Fruit fly (Drosophila melanogaster) whole organism, embryonic: ENCODE measurements around the gene ppk23.

Experiments used
- Asciz ChIP-seq: fragments of 200-800 bp; sonication (Bioruptor generic); optimal IDR thresholded peaks from 2 replicates; lab custom pipeline; 2017; ENCODE audit warnings: missing biosample characterization, mild to moderate bottlenecking, missing genetic modification characterization, missing genetic modification reagents
- BtbVII ChIP-seq: fragments of 200-800 bp; sonication (Bioruptor generic); optimal IDR thresholded peaks from 3 replicates; lab custom pipeline; 2017; ENCODE audit warnings: missing biosample characterization, mild to moderate bottlenecking, missing genetic modification characterization
- CG12236 ChIP-seq: fragments of 200-800 bp; sonication (Bioruptor generic); optimal IDR thresholded peaks from 2 replicates; lab custom pipeline; 2016; ENCODE audit warnings: missing biosample characterization, missing genetic modification characterization
- CG12299 ChIP-seq: fragments of 200-800 bp; sonication (Bioruptor generic); optimal IDR thresholded peaks from 2 replicates; lab custom pipeline; 2018; ENCODE audit warnings: missing biosample characterization, mild to moderate bottlenecking, missing genetic modification characterization
- CG1233 ChIP-seq: fragments of 200-800 bp; sonication (Bioruptor generic); optimal IDR thresholded peaks from 4 replicates; lab custom pipeline; 2018; ENCODE audit warnings: missing biosample characterization, mild to moderate bottlenecking, missing genetic modification characterization
- CG12659 ChIP-seq: fragments of 200-800 bp; sonication (Bioruptor generic); optimal IDR thresholded peaks from 3 replicates; lab custom pipeline; 2017; ENCODE audit warnings: mild to moderate bottlenecking, missing biosample characterization, missing genetic modification reagents, missing genetic modification characterization
- CG13123 ChIP-seq: fragments of 200-800 bp; sonication (Bioruptor generic); optimal IDR thresholded peaks from 2 replicates; lab custom pipeline; 2016; ENCODE audit warnings: missing biosample characterization, missing genetic modification characterization
- CG13296 ChIP-seq: fragments of 200-800 bp; sonication (Bioruptor generic); optimal IDR thresholded peaks from 3 replicates; lab custom pipeline; 2018; ENCODE audit warnings: missing biosample characterization, mild to moderate bottlenecking, missing genetic modification characterization
- CG1647 ChIP-seq: fragments of 200-800 bp; sonication (Bioruptor generic); optimal IDR thresholded peaks from 3 replicates; lab custom pipeline; 2016; ENCODE audit warnings: missing biosample characterization, missing genetic modification characterization
- CG30403 ChIP-seq: fragments of 200-800 bp; sonication (Bioruptor generic); optimal IDR thresholded peaks from 3 replicates; lab custom pipeline; 2016; ENCODE audit warnings: missing biosample characterization, missing genetic modification characterization
- CG3281 ChIP-seq: fragments of 200-800 bp; sonication (Bioruptor generic); optimal IDR thresholded peaks from 3 replicates; lab custom pipeline; 2017; ENCODE audit warnings: missing biosample characterization, mild to moderate bottlenecking, missing genetic modification characterization
- CG3726 ChIP-seq: fragments of 200-800 bp; sonication (Bioruptor generic); IDR thresholded peaks from 3 replicates; pipeline ENCODE4, ENCODE4 v1.3.6; 2022; ENCODE audit warnings: missing biosample characterization, missing genetic modification characterization
- CG4854 ChIP-seq: fragments of 200-800 bp; sonication (Bioruptor generic); optimal IDR thresholded peaks from 2 replicates; lab custom pipeline; 2016; ENCODE audit warnings: missing biosample characterization, missing genetic modification characterization, inconsistent platforms
- CG5180 ChIP-seq: fragments of 200-800 bp; sonication (Bioruptor generic); optimal IDR thresholded peaks from 3 replicates; lab custom pipeline; 2017; ENCODE audit warnings: missing biosample characterization, missing genetic modification characterization, mild to moderate bottlenecking, moderate library complexity, missing genetic modification reagents
- CG6813 ChIP-seq: fragments of 200-800 bp; sonication (Bioruptor generic); optimal IDR thresholded peaks from 2 replicates; lab custom pipeline; 2017; ENCODE audit warnings: missing biosample characterization, missing genetic modification characterization, mild to moderate bottlenecking, moderate library complexity, missing genetic modification reagents
- CG7839 ChIP-seq: fragments of 200-800 bp; sonication (Bioruptor generic); optimal IDR thresholded peaks from 3 replicates; lab custom pipeline; 2018; ENCODE audit warnings: missing biosample characterization, mild to moderate bottlenecking, missing genetic modification characterization, moderate library complexity
- CG8089 ChIP-seq: fragments of 200-800 bp; sonication (Bioruptor generic); optimal IDR thresholded peaks from 3 replicates; lab custom pipeline; 2016; ENCODE audit warnings: missing biosample characterization, missing genetic modification characterization
- CG9797 ChIP-seq: fragments of 200-800 bp; sonication (Bioruptor generic); optimal IDR thresholded peaks from 3 replicates; lab custom pipeline; 2018; ENCODE audit warnings: missing biosample characterization, mild to moderate bottlenecking, missing genetic modification characterization
- D ChIP-seq, 2 experiments: fragments of 200-800 bp in 1 of 2; fragments of >200 bp in 1 of 2; sonication (Bioruptor generic) in 1 of 2; optimal IDR thresholded peaks; 2 replicates in 1 of 2; 3 replicates in 1 of 2; lab custom pipeline; 2017; ENCODE audit warnings: mild to moderate bottlenecking in 1 of 2, missing biosample characterization in 1 of 2, missing genetic modification characterization in 1 of 2, missing genetic modification reagents in 1 of 2
- ERR ChIP-seq: fragments of 200-800 bp; sonication (Bioruptor generic); optimal IDR thresholded peaks from 2 replicates; lab custom pipeline; 2016; ENCODE audit warnings: missing biosample characterization, missing genetic modification characterization
- Fer2 ChIP-seq: fragments of 200-800 bp; sonication (Bioruptor generic); optimal IDR thresholded peaks from 2 replicates; lab custom pipeline; 2018; ENCODE audit warnings: missing biosample characterization, mild to moderate bottlenecking, missing genetic modification characterization, moderate library complexity
- Fer3 ChIP-seq: fragments of 200-800 bp; sonication (Bioruptor generic); optimal IDR thresholded peaks from 2 replicates; lab custom pipeline; 2018; ENCODE audit warnings: missing biosample characterization, mild to moderate bottlenecking, missing genetic modification characterization, moderate library complexity
- HLH3B ChIP-seq: fragments of 200-800 bp; sonication (Bioruptor generic); IDR thresholded peaks from 2 replicates; pipeline ENCODE4 v1.3.6; 2022; ENCODE audit warnings: missing biosample characterization, missing genetic modification characterization
- Hand ChIP-seq: fragments of 200-800 bp; sonication (Bioruptor generic); optimal IDR thresholded peaks from 2 replicates; lab custom pipeline; 2017; ENCODE audit warnings: mild to moderate bottlenecking, missing biosample characterization, missing genetic modification reagents, missing genetic modification characterization
- Hmr ChIP-seq: fragments of 200-800 bp; sonication (Bioruptor generic); optimal IDR thresholded peaks from 3 replicates; lab custom pipeline; 2017; ENCODE audit warnings: mild to moderate bottlenecking, missing biosample characterization, missing genetic modification reagents, missing genetic modification characterization
- Meics ChIP-seq: fragments of 200-800 bp; sonication (Bioruptor generic); optimal IDR thresholded peaks from 2 replicates; lab custom pipeline; 2017; ENCODE audit warnings: missing biosample characterization, mild to moderate bottlenecking, missing genetic modification characterization
- Nf-YA ChIP-seq: fragments of 200-800 bp; sonication (Bioruptor generic); IDR thresholded peaks from 2 replicates; pipeline ENCODE4 v1.3.6; 2022; ENCODE audit warnings: missing biosample characterization, missing genetic modification characterization
- PHDP ChIP-seq: fragments of 200-800 bp; sonication (Bioruptor generic); optimal IDR thresholded peaks from 3 replicates; lab custom pipeline; 2018; ENCODE audit warnings: missing biosample characterization, mild to moderate bottlenecking, missing genetic modification characterization, moderate library complexity
- Stat92E ChIP-seq, 3 experiments: fragments of >200 bp in 2 of 3; fragments of 200-800 bp in 1 of 3; sonication (Bioruptor generic) in 1 of 3; optimal IDR thresholded peaks; 2 replicates each; lab custom pipeline; 2017 to 2019; ENCODE audit warnings: missing biosample characterization in 3 of 3, missing genetic modification characterization in 3 of 3, mild to moderate bottlenecking in 1 of 3, moderate library complexity in 1 of 3
- bcd ChIP-seq: fragments of 200-800 bp; sonication (Bioruptor generic); optimal IDR thresholded peaks from 2 replicates; lab custom pipeline; 2017; ENCODE audit warnings: missing biosample characterization, mild to moderate bottlenecking, missing genetic modification characterization
- btn ChIP-seq: fragments of 200-800 bp; sonication (Bioruptor generic); optimal IDR thresholded peaks from 2 replicates; lab custom pipeline; 2016; ENCODE audit warnings: missing biosample characterization, missing genetic modification characterization
- chif ChIP-seq, 2 experiments: fragments of 200-800 bp; sonication (Bioruptor generic); optimal IDR thresholded peaks; 3 replicates each; lab custom pipeline; 2016; ENCODE audit warnings: missing biosample characterization in 2 of 2, missing genetic modification characterization in 2 of 2
- cwo ChIP-seq: fragments of 200-800 bp; sonication (Bioruptor generic); optimal IDR thresholded peaks from 3 replicates; lab custom pipeline; 2017; ENCODE audit warnings: missing biosample characterization, missing genetic modification characterization, mild to moderate bottlenecking, moderate library complexity, missing genetic modification reagents
- dmrt11E ChIP-seq: fragments of 200-800 bp; sonication (Bioruptor generic); optimal IDR thresholded peaks from 3 replicates; lab custom pipeline; 2018; ENCODE audit warnings: missing biosample characterization, mild to moderate bottlenecking, missing genetic modification characterization, moderate library complexity
- dpn ChIP-seq, 2 experiments: fragments of 200-800 bp; sonication (Bioruptor generic); optimal IDR thresholded peaks; 3 replicates each; lab custom pipeline; 2016; ENCODE audit warnings: missing biosample characterization in 2 of 2, missing genetic modification characterization in 2 of 2
- eyg ChIP-seq: fragments of 200-800 bp; sonication (Bioruptor generic); optimal IDR thresholded peaks from 3 replicates; lab custom pipeline; 2016; ENCODE audit warnings: missing biosample characterization, missing genetic modification characterization
- insv ChIP-seq, 2 experiments: fragments of 200-800 bp; sonication (Bioruptor generic); optimal IDR thresholded peaks; 3 replicates each; lab custom pipeline; 2016 to 2018; ENCODE audit warnings: missing biosample characterization in 2 of 2, missing genetic modification characterization in 2 of 2
- ken ChIP-seq: fragments of 200-800 bp; sonication (Bioruptor generic); IDR thresholded peaks from 3 replicates; pipeline ENCODE4 v1.3.6; 2022; ENCODE audit warnings: missing biosample characterization, missing genetic modification characterization
- lab ChIP-seq: fragments of 200-800 bp; sonication (Bioruptor generic); optimal IDR thresholded peaks from 3 replicates; lab custom pipeline; 2017; ENCODE audit warnings: missing biosample characterization, missing genetic modification characterization, mild to moderate bottlenecking, moderate library complexity, missing genetic modification reagents
- pan ChIP-seq, 4 experiments: fragments of >200 bp in 3 of 4; fragments of 200-800 bp in 1 of 4; sonication (Bioruptor generic) in 1 of 4; optimal IDR thresholded peaks in 3 of 4; IDR thresholded peaks in 1 of 4; 2 replicates each; pipeline versions ENCODE4 v1.3.6 to Lab custom; 2017 to 2022; ENCODE audit warnings: missing biosample characterization in 2 of 4, missing genetic modification characterization in 2 of 4, mixed read lengths in 1 of 4
- pho ChIP-seq: fragments of 200-800 bp; sonication (Bioruptor generic); optimal IDR thresholded peaks from 2 replicates; lab custom pipeline; 2016; ENCODE audit warnings: missing biosample characterization, missing genetic modification characterization
- pnt ChIP-seq: fragments of 200-800 bp; sonication (Bioruptor generic); optimal IDR thresholded peaks from 3 replicates; lab custom pipeline; 2016; ENCODE audit warnings: missing biosample characterization, missing genetic modification characterization
- schlank ChIP-seq: fragments of 200-800 bp; sonication (Bioruptor generic); optimal IDR thresholded peaks from 2 replicates; lab custom pipeline; 2018; ENCODE audit warnings: missing biosample characterization, mild to moderate bottlenecking, missing genetic modification characterization
- sob ChIP-seq: fragments of 200-800 bp; sonication (Bioruptor generic); IDR thresholded peaks from 2 replicates; pipeline ENCODE4 v1.3.6; 2022; ENCODE audit warnings: missing biosample characterization, missing genetic modification characterization
- sqz ChIP-seq: fragments of 200-800 bp; sonication (Bioruptor generic); optimal IDR thresholded peaks from 3 replicates; lab custom pipeline; 2018; ENCODE audit warnings: missing biosample characterization, mild to moderate bottlenecking, missing genetic modification characterization
- tgo ChIP-seq: fragments of 200-800 bp; sonication (Bioruptor generic); IDR thresholded peaks from 3 replicates; pipeline ENCODE4 v1.3.6; 2022; ENCODE audit warnings: missing biosample characterization, missing genetic modification characterization
- vfl ChIP-seq: fragments of 200-800 bp; sonication (Bioruptor generic); optimal IDR thresholded peaks from 2 replicates; lab custom pipeline; 2016; ENCODE audit warnings: missing biosample characterization, missing genetic modification characterization
- zfh2 ChIP-seq: fragments of 200-800 bp; sonication (Bioruptor generic); optimal IDR thresholded peaks from 2 replicates; lab custom pipeline; 2016; ENCODE audit warnings: missing biosample characterization, missing genetic modification characterization

ppk23 gene

dm6 chrX:17582650-17583049, 13.6 kb upstream of the ppk23 start (continued):
- TF ChIP-seq Fer3 (tag; lab: Kevin White, UChicago) (peak; percentile 40), dpn (GFP tag; optimal IDR thresholded peaks at IDR 0.05; lab: Kevin White, UChicago) (peak; percentile 0 to 26), HLH3B (GFP tag; lab: Robert Waterston, UW) (peak; percentile 47; the same call in 1 of the 2 replicates), CG3281 (GFP tag; lab: Kevin White, UChicago) (peak; percentile 28), dmrt11E (peak; percentile 3), Fer2 (tag; lab: Kevin White, UChicago) (peak; percentile 20), pan (optimal IDR thresholded peaks at IDR 0.05; lab: Kevin White, UChicago) (no peak), pan (GFP tag; optimal IDR thresholded peaks at IDR 0.05 in 1 of 2, IDR thresholded peaks at IDR 0.05 in 1 of 2) (no peak), BtbVII (GFP tag; lab: Kevin White, UChicago) (peak; percentile 41), btn (GFP tag; lab: Kevin White, UChicago) (no peak), CG5180 (peak; percentile 9), insv (GFP tag; optimal IDR thresholded peaks at IDR 0.05; lab: Kevin White, UChicago) (no peak), CG7839 (tag; lab: Kevin White, UChicago) (peak; percentile 2), CG1647 (GFP tag; lab: Kevin White, UChicago) (peak; percentile 25), CG9797 (GFP tag; lab: Kevin White, UChicago) (no peak), vfl (GFP tag; lab: Kevin White, UChicago) (no peak), PHDP (tag; lab: Kevin White, UChicago) (peak; percentile 41), schlank (tag; lab: Kevin White, UChicago) (no peak), CG6813 (GFP tag; lab: Kevin White, UChicago) (peak; percentile 50), CG4854 (GFP tag; lab: Kevin White, UChicago) (peak; percentile 35), Stat92E (GFP tag; optimal IDR thresholded peaks at IDR 0.05; lab: Kevin White, UChicago) (no peak), chif (GFP tag; optimal IDR thresholded peaks at IDR 0.05; lab: Kevin White, UChicago) (peak in 1 of 2 experiments; percentile 33), CG3726 (0 out of 3 replicates have a peak, but pooled peaks have one; percentile 42), Meics (GFP tag; lab: Kevin White, UChicago) (peak; percentile 50), ken (GFP tag; lab: Robert Waterston, UW) (no peak), Hand (GFP tag; lab: Kevin White, UChicago) (no peak), CG12236 (peak; percentile 39), tgo (GFP tag; lab: Robert Waterston, UW) (peak; percentile 26; the same call in 1 of the 3 replicates), sqz (GFP tag; lab: Kevin White, UChicago) (peak; percentile 12), zfh2 (GFP tag; lab: Kevin White, UChicago) (no peak), sob (GFP tag; lab: Robert Waterston, UW) (0 out of 2 replicates have a peak, but pooled peaks have one; percentile 19), pnt (GFP tag; lab: Kevin White, UChicago) (peak; percentile 2), cwo (GFP tag; lab: Kevin White, UChicago) (no peak), eyg (GFP tag; lab: Kevin White, UChicago) (peak; percentile 18), bcd (GFP tag; lab: Kevin White, UChicago) (peak; percentile 10), lab (GFP tag; lab: Kevin White, UChicago) (peak; percentile 82), pho (GFP tag; lab: Kevin White, UChicago) (peak; percentile 26), Hmr (peak; percentile 63), CG8089 (peak; percentile 48), D (optimal IDR thresholded peaks at IDR 0.05; lab: Kevin White, UChicago) (no peak), D (GFP tag; optimal IDR thresholded peaks at IDR 0.05; lab: Kevin White, UChicago) (peak; percentile 37), CG12659 (GFP tag; lab: Kevin White, UChicago) (peak; percentile 40), CG12299 (tag; lab: Kevin White, UChicago) (peak; percentile 50), CG13296 (peak; percentile 53), CG30403 (no peak), ERR (GFP tag; lab: Kevin White, UChicago) (no peak), Asciz (GFP tag; lab: Kevin White, UChicago) (peak; percentile 61), CG13123 (GFP tag; lab: Kevin White, UChicago) (peak; percentile 40), Nf-YA (GFP tag; lab: Robert Waterston, UW) (no peak), CG1233 (peak; percentile 50)
